Worm (Caenorhabditis elegans) whole organism, mixed stage, embryonic: Measurements from ENCODE around the gene F56A8.3.

Experiments used
- M03D4.4 ChIP-seq: sonication (generic microtip); optimal IDR thresholded peaks from 2 replicates; lab custom pipeline; 2017; ENCODE audit warnings: mild to moderate bottlenecking, missing genetic modification characterization, missing compliant biosample characterization
- bed-3 ChIP-seq: fragments of 200-800 bp; sonication (Bioruptor generic); optimal IDR thresholded peaks from 3 replicates; lab custom pipeline; 2018; ENCODE audit warnings: mild to moderate bottlenecking, missing genetic modification characterization, moderate library complexity, missing compliant biosample characterization
- blmp-1 ChIP-seq: fragments of 150-350 bp; optimal IDR thresholded peaks from 2 replicates; lab custom pipeline; 2014; ENCODE audit warnings: missing biosample characterization, missing genetic modification characterization
- ceh-39 ChIP-seq: fragments of 150-350 bp; optimal IDR thresholded peaks from 2 replicates; lab custom pipeline; 2014; ENCODE audit warnings: missing biosample characterization, missing genetic modification characterization
- ceh-43 ChIP-seq: fragments of 200-800 bp; sonication (Bioruptor generic); optimal IDR thresholded peaks from 2 replicates; lab custom pipeline; 2018; ENCODE audit warnings: mild to moderate bottlenecking, missing genetic modification characterization, moderate library complexity, missing compliant biosample characterization
- ceh-83 ChIP-seq: fragments of 200-800 bp; sonication (Bioruptor generic); optimal IDR thresholded peaks from 2 replicates; lab custom pipeline; 2018; ENCODE audit warnings: mild to moderate bottlenecking, missing genetic modification characterization, missing compliant biosample characterization
- ces-1 ChIP-seq: fragments of 150-350 bp; optimal IDR thresholded peaks from 2 replicates; lab custom pipeline; 2014; ENCODE audit warnings: missing biosample characterization, missing genetic modification reagents, missing genetic modification characterization
- cnd-1 ChIP-seq: fragments of 200-800 bp; sonication (Bioruptor generic); optimal IDR thresholded peaks from 2 replicates; lab custom pipeline; 2018; ENCODE audit warnings: mild to moderate bottlenecking, missing genetic modification characterization, missing compliant biosample characterization
- drap-1 ChIP-seq: fragments of 200-800 bp; sonication (Bioruptor generic); optimal IDR thresholded peaks from 3 replicates; lab custom pipeline; 2018; ENCODE audit warnings: mild to moderate bottlenecking, missing genetic modification characterization, missing compliant biosample characterization
- elt-1 ChIP-seq: sonication (generic microtip); optimal IDR thresholded peaks from 2 replicates; lab custom pipeline; 2017; ENCODE audit warnings: missing genetic modification characterization, mild to moderate bottlenecking, missing compliant biosample characterization, antibody characterized with exemption, moderate library complexity, borderline replicate concordance; ENCODE audit not compliant: insufficient read depth
- elt-3 ChIP-seq: fragments of 150-350 bp; optimal IDR thresholded peaks from 2 replicates; lab custom pipeline; 2014; ENCODE audit warnings: missing biosample characterization, missing genetic modification characterization
- flh-1 ChIP-seq: fragments of 200-800 bp; sonication (Bioruptor generic); optimal IDR thresholded peaks from 2 replicates; lab custom pipeline; 2018; ENCODE audit warnings: mild to moderate bottlenecking, missing genetic modification characterization, moderate library complexity, missing compliant biosample characterization
- ham-2 ChIP-seq: fragments of 200-800 bp; sonication (Bioruptor generic); optimal IDR thresholded peaks from 2 replicates; lab custom pipeline; 2018; ENCODE audit warnings: mild to moderate bottlenecking, missing genetic modification characterization, missing compliant biosample characterization
- hlh-1 ChIP-seq: fragments of 150-350 bp; optimal IDR thresholded peaks from 2 replicates; lab custom pipeline; 2014; ENCODE audit warnings: missing biosample characterization, missing genetic modification reagents, missing genetic modification characterization
- lin-13 ChIP-seq: fragments of 150-350 bp; optimal IDR thresholded peaks from 2 replicates; lab custom pipeline; 2014; ENCODE audit warnings: missing biosample characterization, missing genetic modification characterization
- lin-32 ChIP-seq: fragments of 200-800 bp; sonication (Bioruptor generic); optimal IDR thresholded peaks from 2 replicates; lab custom pipeline; 2018; ENCODE audit warnings: mild to moderate bottlenecking, missing genetic modification characterization, missing compliant biosample characterization
- lsy-2 ChIP-seq: fragments of 150-350 bp; optimal IDR thresholded peaks from 2 replicates; lab custom pipeline; 2014; ENCODE audit warnings: missing biosample characterization, missing genetic modification characterization
- mab-5 ChIP-seq: fragments of 150-350 bp; optimal IDR thresholded peaks from 2 replicates; lab custom pipeline; 2014; ENCODE audit warnings: missing biosample characterization, missing genetic modification characterization
- mep-1 ChIP-seq: fragments of 150-350 bp; optimal IDR thresholded peaks from 2 replicates; lab custom pipeline; 2017; ENCODE audit warnings: missing biosample characterization, missing genetic modification reagents, missing genetic modification characterization, inconsistent platforms
- mls-2 ChIP-seq: sonication (generic microtip); optimal IDR thresholded peaks from 2 replicates; lab custom pipeline; 2016; ENCODE audit warnings: mild to moderate bottlenecking, missing genetic modification characterization, moderate library complexity, missing compliant biosample characterization
- nhr-12 ChIP-seq: fragments of 150-350 bp; optimal IDR thresholded peaks from 2 replicates; lab custom pipeline; 2014; ENCODE audit warnings: missing biosample characterization, missing genetic modification characterization
- nhr-2 ChIP-seq: fragments of 150-350 bp; optimal IDR thresholded peaks from 2 replicates; lab custom pipeline; 2014; ENCODE audit warnings: missing biosample characterization, missing genetic modification characterization
- nhr-237 ChIP-seq: fragments of 150-350 bp; optimal IDR thresholded peaks from 2 replicates; lab custom pipeline; 2014; ENCODE audit warnings: missing biosample characterization, missing genetic modification characterization
- nhr-28 ChIP-seq: fragments of 150-350 bp; optimal IDR thresholded peaks from 2 replicates; lab custom pipeline; 2014; ENCODE audit warnings: missing biosample characterization, missing genetic modification characterization
- nhr-76 ChIP-seq: sonication (generic microtip); optimal IDR thresholded peaks from 2 replicates; lab custom pipeline; 2017; ENCODE audit warnings: missing biosample characterization, missing genetic modification characterization
- pha-4 ChIP-seq: fragments of 150-350 bp; optimal IDR thresholded peaks from 2 replicates; lab custom pipeline; 2018; ENCODE audit warnings: missing biosample characterization, missing genetic modification reagents, missing genetic modification characterization
- sem-2 ChIP-seq: fragments of 200-800 bp; sonication (Bioruptor generic); optimal IDR thresholded peaks from 2 replicates; lab custom pipeline; 2018; ENCODE audit warnings: mild to moderate bottlenecking, missing genetic modification characterization, missing compliant biosample characterization
- snpc-4 ChIP-seq: fragments of 150-350 bp; optimal IDR thresholded peaks from 2 replicates; lab custom pipeline; 2014; ENCODE audit warnings: missing biosample characterization, missing genetic modification characterization
- sptf-1 ChIP-seq: sonication (generic microtip); optimal IDR thresholded peaks from 2 replicates; lab custom pipeline; 2017; ENCODE audit warnings: mild to moderate bottlenecking, missing genetic modification characterization, moderate library complexity, missing compliant biosample characterization
- tbx-8 ChIP-seq: fragments of 200-800 bp; sonication (Bioruptor generic); optimal IDR thresholded peaks from 2 replicates; lab custom pipeline; 2018; ENCODE audit warnings: mild to moderate bottlenecking, missing genetic modification characterization, moderate library complexity, missing compliant biosample characterization
- unc-120 ChIP-seq: sonication (generic microtip); optimal IDR thresholded peaks from 2 replicates; lab custom pipeline; 2017; ENCODE audit warnings: missing genetic modification characterization, missing compliant biosample characterization; ENCODE audit not compliant: poor library complexity, severe bottlenecking
- unc-39 ChIP-seq: fragments of 150-350 bp; optimal IDR thresholded peaks from 2 replicates; lab custom pipeline; 2014; ENCODE audit warnings: missing biosample characterization, missing genetic modification characterization
- unc-62 ChIP-seq: fragments of 150-350 bp; optimal IDR thresholded peaks from 2 replicates; lab custom pipeline; 2014; ENCODE audit warnings: missing biosample characterization, missing genetic modification reagents, missing genetic modification characterization
- zip-8 ChIP-seq: fragments of 150-350 bp; optimal IDR thresholded peaks from 2 replicates; lab custom pipeline; 2014; ENCODE audit warnings: missing biosample characterization, missing genetic modification characterization
- ztf-11 ChIP-seq: fragments of 150-350 bp; optimal IDR thresholded peaks from 2 replicates; lab custom pipeline; 2014; ENCODE audit warnings: missing biosample characterization, missing genetic modification characterization

The F56A8.3 gene

ce11 chrIII:13256438-13256928 lies at the start of gene F56A8.3:
Gene F56A8.3 (plus strand): TSS chrIII:13256878.
- TF ChIP-seq tbx-8 (GFP tag; lab: Kevin White, UChicago) (no peak), ham-2 (GFP tag; lab: Kevin White, UChicago) (no peak), nhr-237 (tag; lab: Kevin White, UChicago) (peak; percentile 13), lsy-2 (peak; percentile 14), mls-2 (no peak), lin-32 (GFP tag; lab: Kevin White, UChicago) (no peak), nhr-28 (tag; lab: Kevin White, UChicago) (no peak), M03D4.4 (tag; lab: Kevin White, UChicago) (no peak), bed-3 (no peak), unc-120 (tag; lab: Kevin White, UChicago) (no peak), flh-1 (no peak), mep-1 (peak; percentile 3), pha-4 (tag; lab: Kevin White, UChicago) (peak; percentile 51), ceh-43 (GFP tag; lab: Kevin White, UChicago) (no peak), ces-1 (GFP tag; lab: Kevin White, UChicago) (peak; percentile 36), hlh-1 (tag; lab: Kevin White, UChicago) (peak; percentile 35), cnd-1 (no peak), snpc-4 (no peak), lin-13 (no peak), sptf-1 (peak; percentile 7), nhr-12 (tag; lab: Kevin White, UChicago) (no peak), drap-1 (GFP tag; lab: Kevin White, UChicago) (no peak), elt-3 (tag; lab: Kevin White, UChicago) (no peak), nhr-76 (tag; lab: Kevin White, UChicago) (no peak), zip-8 (tag; lab: Kevin White, UChicago) (no peak), mab-5 (peak; percentile 35), ceh-83 (GFP tag; lab: Kevin White, UChicago) (no peak), unc-62 (GFP tag; lab: Kevin White, UChicago) (no peak), elt-1 (tag; lab: Kevin White, UChicago) (no peak), blmp-1 (tag; lab: Kevin White, UChicago) (no peak), unc-39 (tag; lab: Kevin White, UChicago) (no peak), ceh-39 (tag; lab: Kevin White, UChicago) (no peak), nhr-2 (no peak), sem-2 (GFP tag; lab: Kevin White, UChicago) (no peak), ztf-11 (tag; lab: Kevin White, UChicago) (no peak)

- no peak for TF ChIP-seq ztf-11 (tag; lab: Kevin White, UChicago)
- peak; percentile 65 for TF ChIP-seq zip-8 (tag; lab: Kevin White, UChicago)
- TF ChIP-seq, all 35 proteins: peak for 1
Measured at ce11 chrIII:13208978-13209377, 47.7 kb upstream of the F56A8.3 start.

- TF ChIP-seq ceh-83 (GFP tag; lab: Kevin White, UChicago) (no peak), elt-3 (tag; lab: Kevin White, UChicago) (no peak), ham-2 (GFP tag; lab: Kevin White, UChicago) (no peak), unc-39 (tag; lab: Kevin White, UChicago) (no peak), zip-8 (tag; lab: Kevin White, UChicago) (no peak), unc-62 (GFP tag; lab: Kevin White, UChicago) (no peak), pha-4 (tag; lab: Kevin White, UChicago) (no peak), flh-1 (no peak), cnd-1 (no peak), M03D4.4 (tag; lab: Kevin White, UChicago) (no peak), ces-1 (GFP tag; lab: Kevin White, UChicago) (no peak), nhr-28 (tag; lab: Kevin White, UChicago) (no peak), hlh-1 (tag; lab: Kevin White, UChicago) (no peak)
Measured at ce11 chrIII:13212366-13212765, 44.3 kb upstream of the F56A8.3 start, which contains the start of gene tsp-3. Gene tsp-3 (plus strand): TSS chrIII:13212666.

- TF ChIP-seq lsy-2 (no peak), nhr-2 (no peak), hlh-1 (tag; lab: Kevin White, UChicago) (no peak), tbx-8 (GFP tag; lab: Kevin White, UChicago) (no peak), nhr-237 (tag; lab: Kevin White, UChicago) (no peak), ham-2 (GFP tag; lab: Kevin White, UChicago) (no peak), mep-1 (no peak), flh-1 (no peak), lin-32 (GFP tag; lab: Kevin White, UChicago) (no peak), unc-62 (GFP tag; lab: Kevin White, UChicago) (no peak), nhr-76 (tag; lab: Kevin White, UChicago) (no peak), ceh-83 (GFP tag; lab: Kevin White, UChicago) (no peak), elt-1 (tag; lab: Kevin White, UChicago) (no peak), ceh-39 (tag; lab: Kevin White, UChicago) (no peak)
Measured at ce11 chrIII:13213111-13213510, 43.6 kb upstream of the F56A8.3 start.
